Fruit fly (Drosophila melanogaster): Measurements from ENCODE around the gene Apoltp.

- TF ChIP-seq ttk (optimal IDR thresholded peaks at IDR 0.05) (no peak), Myc (optimal IDR thresholded peaks at IDR 0.05) (no peak)
Measured at dm6 chr2L:9704343-9704742, 70.4 kb downstream of the Apoltp start.

Data from Kc167 (cell line).